Worm (Caenorhabditis elegans) whole organism, L1 larva: ENCODE measurements around the gene sdz-27.
"Not testable (repeated sequence)": the region's sequence is repeated elsewhere in the genome, so short reads cannot be mapped to it uniquely, and the experiment has no call there.

Experiments
- C34B4.2 ChIP-seq: sonication (generic microtip); optimal IDR thresholded peaks from 2 replicates; lab custom pipeline; 2017; ENCODE audit warnings: mild to moderate bottlenecking, missing genetic modification characterization, missing compliant biosample characterization
- aly-2 ChIP-seq: fragments of 150-350 bp; optimal IDR thresholded peaks from 2 replicates; lab custom pipeline; 2014; ENCODE audit warnings: missing biosample characterization, missing genetic modification characterization
- ceh-88 ChIP-seq: fragments of 200-800 bp; sonication (Bioruptor generic); IDR thresholded peaks from 2 replicates; pipeline ENCODE4 v1.3.6; 2022; ENCODE audit warnings: missing genetic modification characterization, missing compliant biosample characterization
- ceh-90 ChIP-seq: sonication (generic microtip); optimal IDR thresholded peaks from 2 replicates; lab custom pipeline; 2016; ENCODE audit warnings: missing genetic modification characterization, missing compliant biosample characterization
- ces-1 ChIP-seq: fragments of 150-350 bp; optimal IDR thresholded peaks from 2 replicates; lab custom pipeline; 2014; ENCODE audit warnings: missing biosample characterization, missing genetic modification reagents, missing genetic modification characterization
- dsc-1 ChIP-seq: sonication (generic microtip); optimal IDR thresholded peaks from 2 replicates; lab custom pipeline; 2016; ENCODE audit warnings: mild to moderate bottlenecking, missing genetic modification characterization, missing compliant biosample characterization
- efl-1 ChIP-seq, 4 experiments: fragments of 150-350 bp; optimal IDR thresholded peaks in 3 of 4; peaks in 1 of 4; 1 replicate in 1 of 4; 2 replicates in 3 of 4; lab custom pipeline; 2014; ENCODE audit warnings: missing biosample characterization in 2 of 4, missing genetic modification characterization in 2 of 4, missing genetic modification reagents in 2 of 4
- egl-13 ChIP-seq: sonication (generic microtip); optimal IDR thresholded peaks from 2 replicates; lab custom pipeline; 2016; ENCODE audit warnings: missing genotype, missing genetic modification reagents, missing genetic modification characterization, missing compliant biosample characterization
- elt-2 ChIP-seq: sonication (generic microtip); optimal IDR thresholded peaks from 2 replicates; lab custom pipeline; 2016; ENCODE audit warnings: missing genetic modification characterization, mild to moderate bottlenecking, inconsistent platforms, missing compliant biosample characterization, missing genetic modification reagents
- fkh-10 ChIP-seq: sonication (generic microtip); optimal IDR thresholded peaks from 2 replicates; lab custom pipeline; 2017; ENCODE audit warnings: missing biosample characterization, missing genetic modification reagents, missing genetic modification characterization
- fkh-4 ChIP-seq: sonication (generic microtip); optimal IDR thresholded peaks from 2 replicates; lab custom pipeline; 2016; ENCODE audit warnings: missing compliant biosample characterization, missing genetic modification characterization, borderline replicate concordance
- grh-1 ChIP-seq: fragments of 200-800 bp; sonication (Bioruptor generic); IDR thresholded peaks from 2 replicates; pipeline ENCODE4 v1.3.6; 2022; ENCODE audit warnings: missing genetic modification reagents, missing genetic modification characterization, missing compliant biosample characterization
- isw-1 ChIP-seq: fragments of 200-800 bp; sonication (Bioruptor generic); IDR thresholded peaks from 2 replicates; pipeline ENCODE4 v1.3.6; 2022; ENCODE audit warnings: missing genetic modification characterization, missing compliant biosample characterization
- lir-3 ChIP-seq: sonication (generic microtip); optimal IDR thresholded peaks from 2 replicates; lab custom pipeline; 2016; ENCODE audit warnings: mild to moderate bottlenecking, missing genetic modification characterization, moderate library complexity, missing compliant biosample characterization; ENCODE audit not compliant: poor library complexity
- mdl-1 ChIP-seq, 2 experiments: fragments of 150-350 bp; optimal IDR thresholded peaks; 2 replicates each; lab custom pipeline; 2014 to 2017; ENCODE audit warnings: missing biosample characterization in 2 of 2, missing genetic modification characterization in 2 of 2, inconsistent platforms in 1 of 2
- mep-1 ChIP-seq: fragments of 150-350 bp; optimal IDR thresholded peaks from 2 replicates; lab custom pipeline; 2014; ENCODE audit warnings: missing biosample characterization, missing genetic modification characterization
- nhr-19 ChIP-seq: fragments of 200-800 bp; sonication (Bioruptor generic); conservative IDR thresholded peaks from 2 replicates; pipeline ENCODE4 v1.3.6; 2022; ENCODE audit warnings: missing genetic modification characterization, missing compliant biosample characterization
- nhr-20 ChIP-seq: sonication (generic microtip); optimal IDR thresholded peaks from 2 replicates; lab custom pipeline; 2016; ENCODE audit warnings: mild to moderate bottlenecking, missing genetic modification characterization, missing compliant biosample characterization
- nhr-237 ChIP-seq: fragments of 150-350 bp; optimal IDR thresholded peaks from 2 replicates; lab custom pipeline; 2014; ENCODE audit warnings: missing biosample characterization, missing genetic modification characterization
- nhr-84 ChIP-seq: sonication (generic microtip); optimal IDR thresholded peaks from 2 replicates; lab custom pipeline; 2017; ENCODE audit warnings: missing biosample characterization, missing genetic modification characterization
- nhr-90 ChIP-seq: sonication (generic microtip); optimal IDR thresholded peaks from 2 replicates; lab custom pipeline; 2016; ENCODE audit warnings: mild to moderate bottlenecking, missing genetic modification characterization, missing compliant biosample characterization; ENCODE audit not compliant: poor library complexity
- pax-3 ChIP-seq: fragments of 200-800 bp; sonication (Bioruptor generic); optimal IDR thresholded peaks from 2 replicates; lab custom pipeline; 2018; ENCODE audit warnings: mild to moderate bottlenecking, missing genetic modification characterization, moderate library complexity, missing compliant biosample characterization
- rnt-1 ChIP-seq: sonication (generic microtip); optimal IDR thresholded peaks from 2 replicates; lab custom pipeline; 2016; ENCODE audit warnings: mild to moderate bottlenecking, missing genetic modification characterization, moderate library complexity, missing compliant biosample characterization
- sup-37 ChIP-seq: fragments of 200-800 bp; sonication (Bioruptor generic); optimal IDR thresholded peaks from 2 replicates; lab custom pipeline; 2018; ENCODE audit warnings: mild to moderate bottlenecking, missing genetic modification characterization, missing compliant biosample characterization
- swsn-7 ChIP-seq: sonication (generic microtip); optimal IDR thresholded peaks from 2 replicates; lab custom pipeline; 2016; ENCODE audit warnings: missing genetic modification characterization, missing compliant biosample characterization
- unc-30 ChIP-seq: sonication (generic microtip); optimal IDR thresholded peaks from 2 replicates; lab custom pipeline; 2017; ENCODE audit warnings: missing biosample characterization, missing genetic modification characterization
- unc-86 ChIP-seq: sonication (generic microtip); optimal IDR thresholded peaks from 2 replicates; lab custom pipeline; 2016; ENCODE audit warnings: missing genetic modification characterization, missing compliant biosample characterization
- zip-4 ChIP-seq: fragments of 200-800 bp; sonication (Bioruptor generic); optimal IDR thresholded peaks from 2 replicates; lab custom pipeline; 2018; ENCODE audit warnings: mild to moderate bottlenecking, missing genetic modification characterization, moderate library complexity, missing compliant biosample characterization

The sdz-27 gene

ce11 chrIV:11180077-11180476 is 6.8 kb upstream of the sdz-27 start:
- TF ChIP-seq nhr-84: no peak
- TF ChIP-seq fkh-4 (tag; lab: Kevin White, UChicago): no peak
- TF ChIP-seq nhr-20 (tag; lab: Kevin White, UChicago): no peak
- peak; percentile 4 for TF ChIP-seq mep-1 (tag; lab: Kevin White, UChicago)

ce11 chrIV:11183013-11183412 is 3.8 kb upstream of the sdz-27 start, which contains the start of gene prx-14:
prx-14 (plus strand) TSS chrIV:11183132.
- TF ChIP-seq nhr-90 (tag; lab: Kevin White, UChicago) (no peak), elt-2 (tag; lab: Kevin White, UChicago) (peak; percentile 49), sup-37 (GFP tag; lab: Kevin White, UChicago) (no peak), efl-1 (optimal IDR thresholded peaks at IDR 0.05; lab: Kevin White, UChicago) (no peak), efl-1 (GFP tag; optimal IDR thresholded peaks at IDR 0.05 in 1 of 2; lab: Kevin White, UChicago) (peak in 1 of 2 experiments; percentile 14), grh-1 (GFP tag; lab: Robert Waterston, UW) (no peak)
- TF ChIP-seq, all 84 proteins: peak for 2

- TF ChIP-seq pax-3 (tag; lab: Kevin White, UChicago) (no peak), C34B4.2 (tag; lab: Kevin White, UChicago) (no peak), aly-2 (no peak), lir-3 (tag; lab: Kevin White, UChicago) (no peak), dsc-1 (no peak), ceh-90 (tag; lab: Kevin White, UChicago) (no peak), fkh-10 (GFP tag; lab: Kevin White, UChicago) (no peak), ceh-88 (GFP tag; lab: Robert Waterston, UW) (no peak), unc-30 (tag; lab: Kevin White, UChicago) (no peak), mdl-1 (tag; optimal IDR thresholded peaks at IDR 0.05; lab: Kevin White, UChicago) (no peak), nhr-237 (tag; lab: Kevin White, UChicago) (no peak), zip-4 (GFP tag; lab: Kevin White, UChicago) (no peak), egl-13 (tag; lab: Kevin White, UChicago) (no peak)
Measured at ce11 chrIV:11183991-11184390, 2.8 kb upstream of the sdz-27 start, which contains the start of gene nuaf-3. nuaf-3 (plus strand) TSS chrIV:11184291.

ce11 chrIV:11189411-11189810 is 2.6 kb downstream of the sdz-27 start, which contains the start of gene fbxb-79:
fbxb-79 (minus strand) TSS chrIV:11189511.
- TF ChIP-seq swsn-7 (tag; lab: Kevin White, UChicago) (no peak), unc-30 (tag; lab: Kevin White, UChicago) (no peak), ces-1 (GFP tag; lab: Kevin White, UChicago) (no peak)

ce11 chrIV:11198983-11199382 is 12.2 kb downstream of the sdz-27 start, which contains the start of gene R07H5.16:
R07H5.16 (plus strand) TSS chrIV:11199330.
- TF ChIP-seq rnt-1 (tag; lab: Kevin White, UChicago) (peak; percentile 2), isw-1 (GFP tag; lab: Robert Waterston, UW) (peak; percentile 15; the same call in 1 of the 2 replicates)

ce11 chrIV:11200682-11201081 is 13.9 kb downstream of the sdz-27 start:
- TF ChIP-seq nhr-19 (GFP tag; lab: Robert Waterston, UW): peak; percentile 30

- TF ChIP-seq isw-1 (GFP tag; lab: Robert Waterston, UW); grh-1 (GFP tag; lab: Robert Waterston, UW); unc-86 (tag; lab: Kevin White, UChicago): not testable (repeated sequence)
- TF ChIP-seq, all 84 proteins: peak for 0; not testable (repeated sequence) for 84
Measured at ce11 chrIV:11202389-11202788, 15.6 kb downstream of the sdz-27 start, which contains the start of gene R07H5.11. R07H5.11 (plus strand) TSS chrIV:11202768.
